Fruit fly (Drosophila melanogaster) whole organism, embryonic: ENCODE results near the gene TTLL6B.
A peak's percentile ranks its signal among the peaks of the same experiment; 100 is the strongest.

Experiments
- CG11560 ChIP-seq: fragments of 200-800 bp; sonication (Bioruptor generic); IDR thresholded peaks from 3 replicates; pipeline ENCODE4 v1.3.6; 2022; ENCODE audit warnings: missing biosample characterization, missing genetic modification characterization
- CG12659 ChIP-seq: fragments of 200-800 bp; sonication (Bioruptor generic); optimal IDR thresholded peaks from 3 replicates; lab custom pipeline; 2017; ENCODE audit warnings: mild to moderate bottlenecking, missing biosample characterization, missing genetic modification reagents, missing genetic modification characterization
- CG12769 ChIP-seq: fragments of 200-800 bp; sonication (Bioruptor generic); optimal IDR thresholded peaks from 2 replicates; lab custom pipeline; 2019; ENCODE audit warnings: missing biosample characterization, mild to moderate bottlenecking, missing genetic modification characterization, moderate library complexity
- CG13424 ChIP-seq: fragments of 200-800 bp; sonication (Bioruptor generic); optimal IDR thresholded peaks from 2 replicates; lab custom pipeline; 2019; ENCODE audit warnings: missing biosample characterization, mild to moderate bottlenecking, missing genetic modification characterization, moderate library complexity
- CG14441 ChIP-seq: fragments of 200-800 bp; sonication (Bioruptor generic); IDR thresholded peaks from 2 replicates; pipeline ENCODE4 v1.3.6; 2022; ENCODE audit warnings: missing biosample characterization, missing genetic modification characterization
- CG1792 ChIP-seq: fragments of 200-800 bp; sonication (Bioruptor generic); optimal IDR thresholded peaks from 2 replicates; lab custom pipeline; 2016; ENCODE audit warnings: missing biosample characterization, missing genetic modification characterization
- CG30403 ChIP-seq: fragments of 200-800 bp; sonication (Bioruptor generic); optimal IDR thresholded peaks from 3 replicates; lab custom pipeline; 2016; ENCODE audit warnings: missing biosample characterization, missing genetic modification characterization
- CG31388 ChIP-seq: fragments of 200-800 bp; sonication (Bioruptor generic); optimal IDR thresholded peaks from 2 replicates; lab custom pipeline; 2016; ENCODE audit warnings: missing biosample characterization, missing genetic modification characterization
- CG32772 ChIP-seq: fragments of 200-800 bp; sonication (Bioruptor generic); IDR thresholded peaks from 2 replicates; pipeline ENCODE4 v1.3.6; 2022; ENCODE audit warnings: missing biosample characterization, missing genetic modification characterization
- CG4730 ChIP-seq: fragments of 200-800 bp; sonication (Bioruptor generic); IDR thresholded peaks from 2 replicates; pipeline ENCODE4 v1.3.6; 2022; ENCODE audit warnings: missing biosample characterization, missing genetic modification characterization
- CG6683 ChIP-seq: fragments of 200-800 bp; sonication (Bioruptor generic); optimal IDR thresholded peaks from 2 replicates; lab custom pipeline; 2017; ENCODE audit warnings: missing biosample characterization, mild to moderate bottlenecking, missing genetic modification characterization, missing genetic modification reagents
- CG6765 ChIP-seq: fragments of 200-800 bp; sonication (Bioruptor generic); optimal IDR thresholded peaks from 3 replicates; lab custom pipeline; 2017; ENCODE audit warnings: missing biosample characterization, mild to moderate bottlenecking, missing genetic modification characterization
- CG9727 ChIP-seq: fragments of 200-800 bp; sonication (Bioruptor generic); optimal IDR thresholded peaks from 3 replicates; lab custom pipeline; 2017; ENCODE audit warnings: missing biosample characterization, mild to moderate bottlenecking, missing genetic modification characterization
- Camta ChIP-seq: fragments of 200-800 bp; sonication (Bioruptor generic); optimal IDR thresholded peaks from 2 replicates; lab custom pipeline; 2016; ENCODE audit warnings: missing biosample characterization, missing genetic modification characterization
- Dad ChIP-seq: fragments of 200-800 bp; sonication (Bioruptor generic); optimal IDR thresholded peaks from 3 replicates; lab custom pipeline; 2016; ENCODE audit warnings: missing biosample characterization, missing genetic modification characterization
- Dp ChIP-seq: fragments of 200-800 bp; sonication (Bioruptor generic); optimal IDR thresholded peaks from 2 replicates; lab custom pipeline; 2018; ENCODE audit warnings: missing biosample characterization, mild to moderate bottlenecking, missing genetic modification characterization, moderate library complexity
- Dref ChIP-seq: fragments of 200-800 bp; sonication (Bioruptor generic); IDR thresholded peaks from 2 replicates; pipeline ENCODE4 v1.3.6; 2022; ENCODE audit warnings: missing biosample characterization, missing genetic modification characterization
- E2f1 ChIP-seq: fragments of 200-800 bp; sonication (Bioruptor generic); IDR thresholded peaks from 2 replicates; pipeline ENCODE4 v1.3.6; 2022; ENCODE audit warnings: missing biosample characterization, missing genetic modification characterization
- ERR ChIP-seq: fragments of 200-800 bp; sonication (Bioruptor generic); optimal IDR thresholded peaks from 2 replicates; lab custom pipeline; 2016; ENCODE audit warnings: missing biosample characterization, missing genetic modification characterization
- Fer3 ChIP-seq: fragments of 200-800 bp; sonication (Bioruptor generic); optimal IDR thresholded peaks from 2 replicates; lab custom pipeline; 2018; ENCODE audit warnings: missing biosample characterization, mild to moderate bottlenecking, missing genetic modification characterization, moderate library complexity
- Gsc ChIP-seq: fragments of 200-800 bp; sonication (Bioruptor generic); IDR thresholded peaks from 2 replicates; pipeline ENCODE4 v1.3.6; 2022; ENCODE audit warnings: missing biosample characterization, missing genetic modification characterization
- HLHmδ ChIP-seq: fragments of 200-800 bp; sonication (Bioruptor generic); optimal IDR thresholded peaks from 2 replicates; lab custom pipeline; 2018; ENCODE audit warnings: missing biosample characterization, mild to moderate bottlenecking, missing genetic modification characterization, moderate library complexity
- Hr51 ChIP-seq, 2 experiments: fragments of 200-800 bp; sonication (Bioruptor generic); optimal IDR thresholded peaks; 2 replicates in 1 of 2; 3 replicates in 1 of 2; lab custom pipeline; 2016 to 2018; ENCODE audit warnings: missing biosample characterization in 2 of 2, missing genetic modification characterization in 2 of 2, mild to moderate bottlenecking in 1 of 2, moderate library complexity in 1 of 2
- Lhr ChIP-seq: fragments of 200-800 bp; sonication (Bioruptor generic); optimal IDR thresholded peaks from 3 replicates; lab custom pipeline; 2017; ENCODE audit warnings: mild to moderate bottlenecking, missing biosample characterization, missing genetic modification reagents, missing genetic modification characterization
- Lim3 ChIP-seq: fragments of 200-800 bp; sonication (Bioruptor generic); IDR thresholded peaks from 2 replicates; pipeline ENCODE4 v1.3.6; 2022; ENCODE audit warnings: missing biosample characterization, missing genetic modification characterization
- Mad ChIP-seq: fragments of 200-800 bp; sonication (Bioruptor generic); optimal IDR thresholded peaks from 2 replicates; lab custom pipeline; 2016; ENCODE audit warnings: missing biosample characterization, missing genetic modification characterization
- NfI ChIP-seq: fragments of 200-800 bp; sonication (Bioruptor generic); optimal IDR thresholded peaks from 3 replicates; lab custom pipeline; 2018; ENCODE audit warnings: missing biosample characterization, mild to moderate bottlenecking, missing genetic modification characterization, moderate library complexity
- Oaz ChIP-seq: fragments of 200-800 bp; sonication (Bioruptor generic); IDR thresholded peaks from 2 replicates; pipeline ENCODE4 v1.3.6; 2022; ENCODE audit warnings: missing biosample characterization, missing genetic modification characterization
- Oli ChIP-seq: fragments of 200-800 bp; sonication (Bioruptor generic); optimal IDR thresholded peaks from 2 replicates; lab custom pipeline; 2018; ENCODE audit warnings: missing biosample characterization, mild to moderate bottlenecking, missing genetic modification characterization, moderate library complexity
- Optix ChIP-seq: fragments of 200-800 bp; sonication (Bioruptor generic); IDR thresholded peaks from 3 replicates; pipeline ENCODE4 v1.3.6; 2022; ENCODE audit warnings: missing biosample characterization, missing genetic modification characterization
- Scr ChIP-seq: fragments of 200-800 bp; sonication (Bioruptor generic); IDR thresholded peaks from 2 replicates; pipeline ENCODE4 v1.3.6; 2022; ENCODE audit warnings: missing biosample characterization, missing genetic modification characterization; ENCODE audit not compliant: partially characterized antibody
- Vsx1 ChIP-seq: fragments of 200-800 bp; sonication (Bioruptor generic); optimal IDR thresholded peaks from 2 replicates; lab custom pipeline; 2017; ENCODE audit warnings: missing biosample characterization, mild to moderate bottlenecking, missing genetic modification characterization, missing genetic modification reagents
- bab2 ChIP-seq: fragments of 200-800 bp; sonication (Bioruptor generic); optimal IDR thresholded peaks from 2 replicates; lab custom pipeline; 2016; ENCODE audit warnings: missing biosample characterization, missing genetic modification characterization
- br ChIP-seq: fragments of >200 bp; optimal IDR thresholded peaks from 2 replicates; lab custom pipeline; 2017
- bsh ChIP-seq, 2 experiments: fragments of 200-800 bp; sonication (Bioruptor generic); optimal IDR thresholded peaks; 2 replicates each; lab custom pipeline; 2017 to 2018; ENCODE audit warnings: mild to moderate bottlenecking in 2 of 2, missing biosample characterization in 2 of 2, missing genetic modification characterization in 2 of 2, moderate library complexity in 1 of 2
- caup ChIP-seq: fragments of 200-800 bp; sonication (Bioruptor generic); optimal IDR thresholded peaks from 3 replicates; lab custom pipeline; 2017; ENCODE audit warnings: missing biosample characterization, mild to moderate bottlenecking, missing genetic modification characterization, moderate library complexity; ENCODE audit not compliant: severe bottlenecking
- kah ChIP-seq: fragments of 200-800 bp; sonication (Bioruptor generic); optimal IDR thresholded peaks from 2 replicates; lab custom pipeline; 2018; ENCODE audit warnings: missing biosample characterization, mild to moderate bottlenecking, missing genetic modification characterization
- org-1 ChIP-seq: fragments of 200-800 bp; sonication (Bioruptor generic); optimal IDR thresholded peaks from 2 replicates; lab custom pipeline; 2017; ENCODE audit warnings: missing biosample characterization, missing genetic modification characterization
- p53 ChIP-seq: fragments of 200-800 bp; sonication (Bioruptor generic); optimal IDR thresholded peaks from 2 replicates; lab custom pipeline; 2016; ENCODE audit warnings: missing biosample characterization, missing genetic modification characterization
- pfk ChIP-seq: fragments of 200-800 bp; sonication (Bioruptor generic); optimal IDR thresholded peaks from 2 replicates; lab custom pipeline; 2018; ENCODE audit warnings: missing biosample characterization, mild to moderate bottlenecking, missing genetic modification characterization, moderate library complexity
- psq ChIP-seq: fragments of 200-800 bp; sonication (Bioruptor generic); optimal IDR thresholded peaks from 2 replicates; lab custom pipeline; 2017; ENCODE audit warnings: missing biosample characterization, missing genetic modification characterization
- row ChIP-seq: fragments of 200-800 bp; sonication (Bioruptor generic); IDR thresholded peaks from 3 replicates; pipeline ENCODE4 v1.3.6; 2022; ENCODE audit warnings: missing biosample characterization, missing genetic modification characterization
- so ChIP-seq: fragments of 200-800 bp; sonication (Bioruptor generic); IDR thresholded peaks from 3 replicates; pipeline ENCODE4 v1.3.6; 2022; ENCODE audit warnings: missing biosample characterization, missing genetic modification characterization
- stwl ChIP-seq: fragments of 200-800 bp; sonication (Bioruptor generic); optimal IDR thresholded peaks from 3 replicates; lab custom pipeline; 2018; ENCODE audit warnings: missing biosample characterization, mild to moderate bottlenecking, missing genetic modification characterization, moderate library complexity
- toy ChIP-seq: fragments of 200-800 bp; sonication (Bioruptor generic); IDR thresholded peaks from 2 replicates; pipeline ENCODE4 v1.3.6; 2022; ENCODE audit warnings: missing biosample characterization, missing genetic modification characterization
- ttk ChIP-seq: fragments of 200-800 bp; sonication (Bioruptor generic); IDR thresholded peaks from 2 replicates; pipeline ENCODE4 v2.1.2; 2022; ENCODE audit warnings: missing biosample characterization, missing genetic modification characterization
- yki ChIP-seq: fragments of >200 bp; optimal IDR thresholded peaks from 3 replicates; lab custom pipeline; 2018
- zen ChIP-seq: fragments of 200-800 bp; sonication (Bioruptor generic); optimal IDR thresholded peaks from 3 replicates; lab custom pipeline; 2018; ENCODE audit warnings: missing biosample characterization, mild to moderate bottlenecking, missing genetic modification characterization, moderate library complexity
- zf30C ChIP-seq: fragments of 200-800 bp; sonication (Bioruptor generic); optimal IDR thresholded peaks from 3 replicates; lab custom pipeline; 2018; ENCODE audit warnings: missing biosample characterization, mild to moderate bottlenecking, missing genetic modification characterization
- zfh2 ChIP-seq: fragments of 200-800 bp; sonication (Bioruptor generic); optimal IDR thresholded peaks from 2 replicates; lab custom pipeline; 2016; ENCODE audit warnings: missing biosample characterization, missing genetic modification characterization

The TTLL6B gene

dm6 chr3R:27238438-27239301, 12.1 kb downstream of the TTLL6B start, which contains the start of the genes CG31064 and PolA2 (continued):
- TF ChIP-seq zen (tag; lab: Kevin White, UChicago) (peak; percentile 28), CG14441 (GFP tag; lab: Robert Waterston, UW) (no peak), row (GFP tag; lab: Robert Waterston, UW) (peak; percentile 46; the same call in 1 of the 3 replicates), Dad (GFP tag; lab: Kevin White, UChicago) (peak; percentile 17), CG9727 (GFP tag; lab: Kevin White, UChicago) (no peak), stwl (tag; lab: Kevin White, UChicago) (peak; percentile 82), Dp (peak; percentile 89), ttk (GFP tag; lab: Robert Waterston, UW) (no peak), zf30C (GFP tag; lab: Kevin White, UChicago) (no peak), ERR (GFP tag; lab: Kevin White, UChicago) (no peak), Optix (GFP tag; lab: Robert Waterston, UW) (0 out of 3 replicates have a peak, but pooled peaks have one; percentile 5), Gsc (GFP tag; lab: Robert Waterston, UW) (no peak), pfk (GFP tag; lab: Kevin White, UChicago) (no peak), Mad (GFP tag; lab: Kevin White, UChicago) (no peak), Camta (GFP tag; lab: Kevin White, UChicago) (no peak), Dref (peak; percentile 98), HLHmδ (GFP tag; lab: Kevin White, UChicago) (peak; percentile 55), Oli (tag; lab: Kevin White, UChicago) (no peak), yki (lab: Kevin White, UChicago) (no peak), CG31388 (GFP tag; lab: Kevin White, UChicago) (no peak), psq (no peak), kah (GFP tag; lab: Kevin White, UChicago) (peak; percentile 59), Vsx1 (GFP tag; lab: Kevin White, UChicago) (no peak), toy (GFP tag; lab: Robert Waterston, UW) (no peak), Lim3 (GFP tag; lab: Robert Waterston, UW) (no peak), Scr (GFP tag; lab: Robert Waterston, UW) (peak; percentile 74), p53 (GFP tag; lab: Kevin White, UChicago) (no peak), CG30403 (GFP tag; lab: Kevin White, UChicago) (no peak), CG1792 (GFP tag; lab: Kevin White, UChicago) (no peak), org-1 (GFP tag; lab: Kevin White, UChicago) (no peak), Hr51 (GFP tag; optimal IDR thresholded peaks at IDR 0.05; lab: Kevin White, UChicago) (no peak), Fer3 (tag; lab: Kevin White, UChicago) (no peak), CG32772 (no peak), br (lab: Kevin White, UChicago) (no peak), Oaz (GFP tag; lab: Robert Waterston, UW) (no peak), zfh2 (GFP tag; lab: Kevin White, UChicago) (no peak), CG6765 (GFP tag; lab: Kevin White, UChicago) (no peak), CG13424 (tag; lab: Kevin White, UChicago) (peak; percentile 6), CG6683 (GFP tag; lab: Kevin White, UChicago) (no peak), CG4730 (GFP tag; lab: Robert Waterston, UW) (no peak), bsh (GFP tag; optimal IDR thresholded peaks at IDR 0.05; lab: Kevin White, UChicago) (no peak), E2f1 (peak; percentile 67; the same call in 1 of the 2 replicates), caup (peak; percentile 2), CG11560 (no peak), CG12769 (no peak), CG12659 (GFP tag; lab: Kevin White, UChicago) (peak; percentile 62), so (GFP tag; lab: Robert Waterston, UW) (no peak), bab2 (no peak), NfI (GFP tag; lab: Kevin White, UChicago) (peak; percentile 5), Lhr (no peak)
